Worm (Caenorhabditis elegans) whole organism, L1 larva: ENCODE data around the gene glt-5.

Experiments used
- ama-1 ChIP-seq: fragments of 150-350 bp; optimal IDR thresholded peaks from 2 replicates; lab custom pipeline; 2014
- blmp-1 ChIP-seq: fragments of 150-350 bp; optimal IDR thresholded peaks from 2 replicates; lab custom pipeline; 2014; ENCODE audit warnings: missing biosample characterization, missing genetic modification characterization
- lin-39 ChIP-seq: fragments of 150-350 bp; optimal IDR thresholded peaks from 2 replicates; lab custom pipeline; 2014; ENCODE audit warnings: missing biosample characterization, missing genetic modification reagents, missing genetic modification characterization
- tbx-2 ChIP-seq: sonication (generic microtip); optimal IDR thresholded peaks from 2 replicates; lab custom pipeline; 2016; ENCODE audit warnings: missing genetic modification characterization, missing compliant biosample characterization

DNA sequence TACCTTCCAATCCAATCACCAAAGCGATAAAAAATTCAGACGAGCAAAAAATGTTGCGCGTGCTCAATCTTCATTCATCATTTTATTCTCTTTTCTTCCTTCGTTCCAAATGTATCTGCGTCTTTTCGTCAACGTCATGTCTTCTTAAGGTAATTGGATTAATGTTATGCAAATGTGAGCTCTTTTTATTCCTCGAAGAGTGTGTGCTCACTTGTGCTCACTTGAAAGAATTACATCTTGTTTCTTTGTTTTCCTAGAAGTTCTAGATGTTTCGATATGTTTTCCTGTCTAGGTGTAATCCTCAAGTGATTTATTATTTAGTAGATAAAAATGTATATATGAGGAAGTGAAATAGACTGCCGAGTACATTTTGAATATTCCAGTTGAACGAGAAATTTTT, 46.7 kb upstream of the glt-5 start:
- TF ChIP-seq ama-1 (lab: Kevin White, UChicago), result no peak
- TF ChIP-seq tbx-2 (tag; lab: Kevin White, UChicago), result no peak
- TF ChIP-seq blmp-1 (tag; lab: Kevin White, UChicago), result no peak
- no peak for TF ChIP-seq lin-39 (tag; lab: Kevin White, UChicago)
